Fruit fly (Drosophila melanogaster) whole organism, adult: ENCODE data around the gene nab.

ENCODE experiments used
- CG33017 ChIP-seq: fragments of 200-800 bp; sonication (Bioruptor generic); optimal IDR thresholded peaks from 2 replicates; lab custom pipeline; 2018; ENCODE audit warnings: missing biosample characterization, mild to moderate bottlenecking, missing genetic modification characterization, moderate library complexity
- CG7045 ChIP-seq: fragments of 200-800 bp; sonication (Bioruptor generic); optimal IDR thresholded peaks from 2 replicates; lab custom pipeline; 2017; ENCODE audit warnings: missing biosample characterization, mild to moderate bottlenecking, missing genetic modification characterization
- Clk ChIP-seq: fragments of 200-800 bp; sonication (Bioruptor generic); optimal IDR thresholded peaks from 2 replicates; lab custom pipeline; 2017; ENCODE audit warnings: missing biosample characterization, missing genetic modification characterization
- Crg-1 ChIP-seq: fragments of 200-800 bp; sonication (Bioruptor generic); optimal IDR thresholded peaks from 2 replicates; lab custom pipeline; 2016; ENCODE audit warnings: missing biosample characterization, missing genetic modification characterization
- Mnt ChIP-seq: fragments of 200-800 bp; sonication (Bioruptor generic); optimal IDR thresholded peaks from 2 replicates; lab custom pipeline; 2016; ENCODE audit warnings: missing biosample characterization, mild to moderate bottlenecking, missing genetic modification characterization
- cnc ChIP-seq, 2 experiments: fragments of >200 bp; optimal IDR thresholded peaks; 2 replicates each; lab custom pipeline; 2017
- pad ChIP-seq: fragments of 200-800 bp; sonication (Bioruptor generic); optimal IDR thresholded peaks from 3 replicates; lab custom pipeline; 2017; ENCODE audit warnings: missing biosample characterization, missing genetic modification characterization, mild to moderate bottlenecking, moderate library complexity, missing genetic modification reagents
- tj ChIP-seq: fragments of 200-800 bp; sonication (Bioruptor generic); optimal IDR thresholded peaks from 3 replicates; lab custom pipeline; 2017; ENCODE audit warnings: missing biosample characterization, mild to moderate bottlenecking, missing genetic modification characterization, moderate library complexity

DNA sequence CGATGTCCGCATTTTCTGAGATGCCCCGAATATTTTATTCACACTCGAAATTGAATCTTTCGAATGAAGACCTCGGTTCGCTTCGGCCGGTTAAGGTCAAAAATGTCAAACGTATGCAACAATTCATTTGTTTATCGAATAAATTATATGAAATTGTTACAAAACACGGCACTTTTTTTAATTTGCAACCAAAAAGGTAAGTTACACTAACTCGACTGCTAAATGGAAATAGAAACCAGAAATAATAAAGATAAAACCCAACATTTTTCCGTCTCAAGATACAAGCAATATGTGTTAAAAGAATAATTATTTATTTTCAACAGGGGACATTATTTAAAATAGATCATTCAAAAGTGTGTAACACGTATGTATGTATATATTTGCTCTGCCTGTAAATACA is 46.7 kb downstream of the nab start:
- TF ChIP-seq pad (GFP tag; lab: Kevin White, UChicago): no peak
- no peak for TF ChIP-seq tj (GFP tag; lab: Kevin White, UChicago)
- TF ChIP-seq Mnt (GFP tag; lab: Kevin White, UChicago): no peak
- no peak for TF ChIP-seq cnc (optimal IDR thresholded peaks at IDR 0.05; lab: Kevin White, UChicago)
- TF ChIP-seq Crg-1: no peak
- TF ChIP-seq CG33017 (tag; lab: Kevin White, UChicago): no peak
- no peak for TF ChIP-seq CG7045 (GFP tag; lab: Kevin White, UChicago)
- no peak for TF ChIP-seq Clk (GFP tag; lab: Kevin White, UChicago)
